Worm (Caenorhabditis elegans): ENCODE measurements around the gene C17G10.1.

DNA sequence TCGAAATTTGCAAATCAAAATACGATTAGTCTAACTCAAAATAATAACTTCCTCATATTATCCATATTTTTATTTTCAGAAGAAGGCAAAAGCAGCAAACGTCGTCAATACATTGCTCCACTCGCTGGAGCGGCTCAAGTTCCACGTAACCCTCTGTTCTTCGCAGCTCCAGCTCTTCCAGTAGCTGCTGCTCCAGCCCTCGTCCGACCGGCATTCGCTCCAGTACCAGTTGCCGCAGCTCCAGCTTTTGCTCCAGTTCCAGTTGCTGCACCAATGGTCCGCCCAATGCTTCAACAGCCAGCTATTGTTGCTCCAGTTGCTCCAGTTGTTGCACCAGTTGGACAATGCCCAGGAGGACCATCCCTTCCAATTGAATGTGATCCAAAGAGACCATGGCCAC is 17.6 kb upstream of the C17G10.1 start:
- no peak for TF ChIP-seq xnd-1 (tag; optimal IDR thresholded peaks at IDR 0.05)
- TF ChIP-seq atf-7 (tag; optimal IDR thresholded peaks at IDR 0.05): no peak
- no peak for TF ChIP-seq nhr-80 (tag; optimal IDR thresholded peaks at IDR 0.05)
- no peak for TF ChIP-seq pbrm-1 (GFP tag; IDR thresholded peaks at IDR 0.05)

All from whole organism, young adult.